Fruit fly (Drosophila melanogaster) whole organism, embryonic: ENCODE data around the gene Tfb5.

Source experiments
- ATbp ChIP-seq: fragments of 200-800 bp; sonication (Bioruptor generic); optimal IDR thresholded peaks from 2 replicates; lab custom pipeline; 2017; ENCODE audit warnings: missing biosample characterization, mild to moderate bottlenecking, missing genetic modification characterization, missing genetic modification reagents
- CG10209 ChIP-seq: fragments of 200-800 bp; sonication (Bioruptor generic); optimal IDR thresholded peaks from 3 replicates; lab custom pipeline; 2017; ENCODE audit warnings: missing biosample characterization, mild to moderate bottlenecking, missing genetic modification characterization, missing genetic modification reagents
- CG10462 ChIP-seq: fragments of 200-800 bp; sonication (Bioruptor generic); optimal IDR thresholded peaks from 2 replicates; lab custom pipeline; 2016; ENCODE audit warnings: missing biosample characterization, missing genetic modification characterization
- CG11456 ChIP-seq: fragments of 200-800 bp; sonication (Bioruptor generic); IDR thresholded peaks from 3 replicates; pipeline ENCODE4 v1.3.6; 2022; ENCODE audit warnings: missing biosample characterization, missing genetic modification characterization
- CG12391 ChIP-seq: fragments of 200-800 bp; sonication (Bioruptor generic); optimal IDR thresholded peaks from 3 replicates; lab custom pipeline; 2018; ENCODE audit warnings: missing biosample characterization, mild to moderate bottlenecking, missing genetic modification characterization, moderate library complexity
- CG14050 ChIP-seq: fragments of 200-800 bp; sonication (Bioruptor generic); IDR thresholded peaks from 3 replicates; pipeline ENCODE4 v1.3.6; 2022; ENCODE audit warnings: missing biosample characterization, missing genetic modification characterization
- CG14441 ChIP-seq: fragments of 200-800 bp; sonication (Bioruptor generic); IDR thresholded peaks from 2 replicates; pipeline ENCODE4 v1.3.6; 2022; ENCODE audit warnings: missing biosample characterization, missing genetic modification characterization
- CG14667 ChIP-seq: fragments of 200-800 bp; sonication (Bioruptor generic); IDR thresholded peaks from 2 replicates; pipeline ENCODE4 v1.3.6; 2022; ENCODE audit warnings: missing biosample characterization, missing genetic modification characterization
- CG15073 ChIP-seq: fragments of 200-800 bp; sonication (Bioruptor generic); optimal IDR thresholded peaks from 2 replicates; lab custom pipeline; 2016; ENCODE audit warnings: missing biosample characterization, missing genetic modification characterization
- CG30431 ChIP-seq: fragments of 200-800 bp; sonication (Bioruptor generic); optimal IDR thresholded peaks from 2 replicates; lab custom pipeline; 2017; ENCODE audit warnings: missing biosample characterization, missing genetic modification characterization
- CG31441 ChIP-seq: fragments of 200-800 bp; sonication (Bioruptor generic); IDR thresholded peaks from 2 replicates; pipeline ENCODE4 v1.3.6; 2022; ENCODE audit warnings: missing biosample characterization, missing genetic modification characterization
- CG33557 ChIP-seq: fragments of 200-800 bp; sonication (Bioruptor generic); optimal IDR thresholded peaks from 2 replicates; lab custom pipeline; 2019; ENCODE audit warnings: missing biosample characterization, mild to moderate bottlenecking, missing genetic modification characterization, moderate library complexity
- CG7372 ChIP-seq: fragments of 200-800 bp; sonication (Bioruptor generic); IDR thresholded peaks from 2 replicates; pipeline ENCODE4 v1.3.6; 2022; ENCODE audit warnings: missing biosample characterization, missing genetic modification characterization
- CG7556 ChIP-seq: fragments of 200-800 bp; sonication (Bioruptor generic); optimal IDR thresholded peaks from 2 replicates; lab custom pipeline; 2017; ENCODE audit warnings: missing biosample characterization, mild to moderate bottlenecking, missing genetic modification characterization
- CG8089 ChIP-seq: fragments of 200-800 bp; sonication (Bioruptor generic); optimal IDR thresholded peaks from 3 replicates; lab custom pipeline; 2016; ENCODE audit warnings: missing biosample characterization, missing genetic modification characterization
- CG8290 ChIP-seq, 3 experiments: fragments of 200-800 bp; sonication (Bioruptor generic); optimal IDR thresholded peaks; 2 replicates each; lab custom pipeline; 2016 to 2019; ENCODE audit warnings: missing biosample characterization in 3 of 3, missing genetic modification characterization in 3 of 3, mild to moderate bottlenecking in 2 of 3, moderate library complexity in 1 of 3
- CG9727 ChIP-seq: fragments of 200-800 bp; sonication (Bioruptor generic); optimal IDR thresholded peaks from 3 replicates; lab custom pipeline; 2017; ENCODE audit warnings: missing biosample characterization, mild to moderate bottlenecking, missing genetic modification characterization
- HLH3B ChIP-seq: fragments of 200-800 bp; sonication (Bioruptor generic); IDR thresholded peaks from 2 replicates; pipeline ENCODE4 v1.3.6; 2022; ENCODE audit warnings: missing biosample characterization, missing genetic modification characterization
- HLH54F ChIP-seq: fragments of 200-800 bp; sonication (Bioruptor generic); optimal IDR thresholded peaks from 3 replicates; lab custom pipeline; 2016; ENCODE audit warnings: missing biosample characterization, missing genetic modification characterization
- Max ChIP-seq: fragments of 200-800 bp; sonication (Bioruptor generic); optimal IDR thresholded peaks from 2 replicates; lab custom pipeline; 2016; ENCODE audit warnings: missing biosample characterization, mild to moderate bottlenecking, missing genetic modification characterization
- Med ChIP-seq: fragments of 200-800 bp; sonication (Bioruptor generic); peaks from one replicate; lab custom pipeline; 2016; ENCODE audit warnings: missing biosample characterization, missing genetic modification characterization, mild to moderate bottlenecking, inconsistent platforms, moderate library complexity
- Nf-YC ChIP-seq: fragments of 200-800 bp; optimal IDR thresholded peaks from 3 replicates; lab custom pipeline; 2019; ENCODE audit warnings: missing biosample characterization, mild to moderate bottlenecking, missing genetic modification characterization, moderate library complexity
- Oli ChIP-seq: fragments of 200-800 bp; sonication (Bioruptor generic); optimal IDR thresholded peaks from 2 replicates; lab custom pipeline; 2018; ENCODE audit warnings: missing biosample characterization, mild to moderate bottlenecking, missing genetic modification characterization, moderate library complexity
- PHDP ChIP-seq: fragments of 200-800 bp; sonication (Bioruptor generic); optimal IDR thresholded peaks from 3 replicates; lab custom pipeline; 2018; ENCODE audit warnings: missing biosample characterization, mild to moderate bottlenecking, missing genetic modification characterization, moderate library complexity
- Rx ChIP-seq: fragments of 200-800 bp; sonication (Bioruptor generic); IDR thresholded peaks from 2 replicates; pipeline ENCODE4 v1.3.6; 2022; ENCODE audit warnings: missing biosample characterization, missing genetic modification characterization
- Six4 ChIP-seq: fragments of 200-800 bp; sonication (Bioruptor generic); optimal IDR thresholded peaks from 2 replicates; lab custom pipeline; 2016; ENCODE audit warnings: missing biosample characterization, missing genetic modification characterization
- Ssrp ChIP-seq: fragments of 200-800 bp; sonication (Bioruptor generic); optimal IDR thresholded peaks from 2 replicates; lab custom pipeline; 2018; ENCODE audit warnings: missing biosample characterization, mild to moderate bottlenecking, missing genetic modification characterization, moderate library complexity
- Stat92E ChIP-seq, 3 experiments: fragments of >200 bp in 2 of 3; fragments of 200-800 bp in 1 of 3; sonication (Bioruptor generic) in 1 of 3; optimal IDR thresholded peaks; 2 replicates each; lab custom pipeline; 2017 to 2019; ENCODE audit warnings: missing biosample characterization in 3 of 3, missing genetic modification characterization in 3 of 3, mild to moderate bottlenecking in 1 of 3, moderate library complexity in 1 of 3
- TFAM ChIP-seq: fragments of 200-800 bp; sonication (Bioruptor generic); optimal IDR thresholded peaks from 2 replicates; lab custom pipeline; 2017; ENCODE audit warnings: missing biosample characterization, missing genetic modification characterization, inconsistent platforms
- Trl ChIP-seq, 3 experiments: fragments of >200 bp in 2 of 3; fragments of 200-800 bp in 1 of 3; sonication (Bioruptor generic) in 1 of 3; optimal IDR thresholded peaks; 2 replicates in 1 of 3; 3 replicates in 2 of 3; lab custom pipeline; 2016 to 2017; ENCODE audit warnings: missing biosample characterization in 1 of 3, missing genetic modification characterization in 1 of 3
- cas ChIP-seq: fragments of 200-800 bp; sonication (Bioruptor generic); IDR thresholded peaks from 2 replicates; pipeline ENCODE4 v1.3.6; 2022; ENCODE audit warnings: missing biosample characterization, missing genetic modification characterization
- chm ChIP-seq: fragments of 200-800 bp; sonication (Bioruptor generic); IDR thresholded peaks from 2 replicates; pipeline ENCODE4 v1.3.6; 2022; ENCODE audit warnings: missing biosample characterization, missing genetic modification characterization
- crp ChIP-seq, 2 experiments: fragments of 200-800 bp; sonication (Bioruptor generic); optimal IDR thresholded peaks; 2 replicates in 1 of 2; 3 replicates in 1 of 2; lab custom pipeline; 2017; ENCODE audit warnings: missing biosample characterization in 2 of 2, missing genetic modification characterization in 2 of 2, mild to moderate bottlenecking in 1 of 2, moderate library complexity in 1 of 2
- dati ChIP-seq: fragments of 200-800 bp; sonication (Bioruptor generic); IDR thresholded peaks from 2 replicates; pipeline ENCODE4 v1.3.6; 2022; ENCODE audit warnings: missing biosample characterization, missing genetic modification characterization
- gem ChIP-seq: fragments of 200-800 bp; sonication (Bioruptor generic); optimal IDR thresholded peaks from 2 replicates; lab custom pipeline; 2019; ENCODE audit warnings: missing biosample characterization, mild to moderate bottlenecking, missing genetic modification characterization, moderate library complexity
- gro ChIP-seq: fragments of 200-800 bp; sonication (Bioruptor generic); optimal IDR thresholded peaks from 2 replicates; lab custom pipeline; 2016; ENCODE audit warnings: missing biosample characterization, missing genetic modification characterization
- hb ChIP-seq: fragments of 200-800 bp; sonication (Bioruptor generic); IDR thresholded peaks from 3 replicates; pipeline ENCODE4 v1.3.6; 2022; ENCODE audit warnings: missing biosample characterization, missing genetic modification characterization; ENCODE audit not compliant: partially characterized antibody
- peb ChIP-seq: fragments of 200-800 bp; sonication (Bioruptor generic); IDR thresholded peaks from 2 replicates; pipeline ENCODE4 v1.3.6; 2022; ENCODE audit warnings: missing biosample characterization, missing genetic modification characterization
- pfk ChIP-seq: fragments of 200-800 bp; sonication (Bioruptor generic); optimal IDR thresholded peaks from 2 replicates; lab custom pipeline; 2018; ENCODE audit warnings: missing biosample characterization, mild to moderate bottlenecking, missing genetic modification characterization, moderate library complexity
- ranshi ChIP-seq: fragments of 200-800 bp; sonication (Bioruptor generic); IDR thresholded peaks from 2 replicates; pipeline ENCODE4 v1.3.6; 2022; ENCODE audit warnings: missing biosample characterization, missing genetic modification characterization
- ro ChIP-seq: fragments of 200-800 bp; sonication (Bioruptor generic); IDR thresholded peaks from 2 replicates; pipeline ENCODE4 v1.3.6; 2022; ENCODE audit warnings: missing biosample characterization, missing genetic modification characterization
- row ChIP-seq: fragments of 200-800 bp; sonication (Bioruptor generic); IDR thresholded peaks from 3 replicates; pipeline ENCODE4 v1.3.6; 2022; ENCODE audit warnings: missing biosample characterization, missing genetic modification characterization
- salm ChIP-seq: fragments of 200-800 bp; sonication (Bioruptor generic); optimal IDR thresholded peaks from 2 replicates; lab custom pipeline; 2018; ENCODE audit warnings: missing biosample characterization, mild to moderate bottlenecking, missing genetic modification characterization
- schlank ChIP-seq: fragments of 200-800 bp; sonication (Bioruptor generic); optimal IDR thresholded peaks from 2 replicates; lab custom pipeline; 2018; ENCODE audit warnings: missing biosample characterization, mild to moderate bottlenecking, missing genetic modification characterization
- slbo ChIP-seq: fragments of 200-800 bp; sonication (Bioruptor generic); IDR thresholded peaks from 2 replicates; pipeline ENCODE4 v1.3.6; 2022; ENCODE audit warnings: missing biosample characterization, missing genetic modification characterization
- slou ChIP-seq: fragments of 200-800 bp; sonication (Bioruptor generic); optimal IDR thresholded peaks from 3 replicates; lab custom pipeline; 2016; ENCODE audit warnings: missing biosample characterization, missing genetic modification characterization
- sna ChIP-seq: fragments of 200-800 bp; sonication (Bioruptor generic); IDR thresholded peaks from 2 replicates; pipeline ENCODE4 v1.3.6; 2022; ENCODE audit warnings: missing biosample characterization, missing genetic modification characterization; ENCODE audit not compliant: partially characterized antibody
- so ChIP-seq: fragments of 200-800 bp; sonication (Bioruptor generic); IDR thresholded peaks from 3 replicates; pipeline ENCODE4 v1.3.6; 2022; ENCODE audit warnings: missing biosample characterization, missing genetic modification characterization
- wdn ChIP-seq: fragments of 200-800 bp; sonication (Bioruptor generic); IDR thresholded peaks from 2 replicates; pipeline ENCODE4 v1.3.6; 2022; ENCODE audit warnings: missing biosample characterization, missing genetic modification characterization

Tfb5 gene

dm6 chr2L:5043495-5044146 lies 33.0 kb upstream of the Tfb5 start (continued):
- TF ChIP-seq Six4 (no peak), Ssrp (tag; lab: Kevin White, UChicago) (peak; percentile 49), slbo (GFP tag; lab: Robert Waterston, UW) (peak; percentile 78), CG10462 (GFP tag; lab: Kevin White, UChicago) (no peak), PHDP (tag; lab: Kevin White, UChicago) (peak; percentile 27), wdn (no peak), CG30431 (GFP tag; lab: Kevin White, UChicago) (peak; percentile 41), CG9727 (GFP tag; lab: Kevin White, UChicago) (peak; percentile 28), Max (GFP tag; lab: Kevin White, UChicago) (no peak), ro (GFP tag; lab: Robert Waterston, UW) (no peak), CG14050 (GFP tag; lab: Robert Waterston, UW) (peak; percentile 50; the same call in 2 of the 3 replicates), Trl (optimal IDR thresholded peaks at IDR 0.05; lab: Kevin White, UChicago) (no peak), Trl (GFP tag; optimal IDR thresholded peaks at IDR 0.05; lab: Kevin White, UChicago) (peak; percentile 46), Oli (tag; lab: Kevin White, UChicago) (peak; percentile 53), sna (no peak), CG33557 (GFP tag; lab: Kevin White, UChicago) (no peak), chm (GFP tag; lab: Robert Waterston, UW) (no peak), peb (no peak), pfk (no peak), CG15073 (GFP tag; lab: Kevin White, UChicago) (no peak), schlank (tag; lab: Kevin White, UChicago) (peak; percentile 6), CG7372 (GFP tag; lab: Robert Waterston, UW) (0 out of 2 replicates have a peak, but pooled peaks have one; percentile 20), ATbp (GFP tag; lab: Kevin White, UChicago) (peak; percentile 37), CG8089 (GFP tag; lab: Kevin White, UChicago) (no peak), slou (GFP tag; lab: Kevin White, UChicago) (peak; percentile 38), TFAM (GFP tag; lab: Kevin White, UChicago) (no peak), CG14667 (GFP tag; lab: Robert Waterston, UW) (no peak), Stat92E (GFP tag; optimal IDR thresholded peaks at IDR 0.05; lab: Kevin White, UChicago) (no peak), Med (GFP tag; lab: Kevin White, UChicago) (peak; percentile 76), row (peak; percentile 50), salm (tag; lab: Kevin White, UChicago) (no peak), CG7556 (GFP tag; lab: Kevin White, UChicago) (peak; percentile 4), HLH3B (GFP tag; lab: Robert Waterston, UW) (peak; percentile 43; the same call in 1 of the 2 replicates), CG8290 (GFP tag; optimal IDR thresholded peaks at IDR 0.05; lab: Kevin White, UChicago) (no peak), CG8290 (tag; optimal IDR thresholded peaks at IDR 0.05; lab: Kevin White, UChicago) (peak in 1 of 2 experiments; percentile 73), gem (tag; lab: Kevin White, UChicago) (peak; percentile 69), CG31441 (GFP tag; lab: Robert Waterston, UW) (no peak), ranshi (GFP tag; lab: Robert Waterston, UW) (peak; percentile 65), cas (GFP tag; lab: Robert Waterston, UW) (no peak), Nf-YC (tag; lab: Kevin White, UChicago) (peak; percentile 14), crp (GFP tag; optimal IDR thresholded peaks at IDR 0.05; lab: Kevin White, UChicago) (no peak), HLH54F (GFP tag; lab: Kevin White, UChicago) (peak; percentile 18), CG14441 (GFP tag; lab: Robert Waterston, UW) (peak; percentile 55), CG11456 (GFP tag; lab: Robert Waterston, UW) (peak; percentile 78), hb (no peak), CG10209 (GFP tag; lab: Kevin White, UChicago) (peak; percentile 53), gro (no peak), dati (GFP tag; lab: Robert Waterston, UW) (no peak), so (GFP tag; lab: Robert Waterston, UW) (0 out of 3 replicates have a peak, but pooled peaks have one; percentile 8), CG12391 (peak; percentile 31), Rx (GFP tag; lab: Robert Waterston, UW) (0 out of 2 replicates have a peak, but pooled peaks have one; percentile 32)
